Worm (Caenorhabditis elegans) whole organism, L3 larva: Measurements from ENCODE around the gene F29A7.3.

Experiments used
- R02D3.7 ChIP-seq: fragments of 150-350 bp; optimal IDR thresholded peaks from 2 replicates; lab custom pipeline; 2014; ENCODE audit warnings: missing biosample characterization, missing genetic modification characterization
- ZK546.5 ChIP-seq: sonication (generic microtip); optimal IDR thresholded peaks from 2 replicates; lab custom pipeline; 2017; ENCODE audit warnings: missing biosample characterization, missing genetic modification characterization
- ama-1 ChIP-seq: fragments of 150-350 bp; optimal IDR thresholded peaks from 2 replicates; lab custom pipeline; 2018
- ceh-82 ChIP-seq: fragments of 150-350 bp; optimal IDR thresholded peaks from 2 replicates; lab custom pipeline; 2014; ENCODE audit warnings: missing biosample characterization, missing genetic modification characterization
- ceh-9 ChIP-seq: sonication (generic microtip); optimal IDR thresholded peaks from 2 replicates; lab custom pipeline; 2018; ENCODE audit warnings: missing biosample characterization, missing genetic modification characterization
- daf-12 ChIP-seq: fragments of 150-350 bp; optimal IDR thresholded peaks from 2 replicates; lab custom pipeline; 2014; ENCODE audit warnings: missing biosample characterization, missing genetic modification reagents, missing genetic modification characterization
- egl-27 ChIP-seq: sonication (generic microtip); optimal IDR thresholded peaks from 4 replicates; lab custom pipeline; 2017; ENCODE audit warnings: missing biosample characterization, missing genetic modification reagents, missing genetic modification characterization
- egl-5 ChIP-seq: fragments of 150-350 bp; optimal IDR thresholded peaks from 2 replicates; lab custom pipeline; 2017; ENCODE audit warnings: missing biosample characterization, missing genetic modification reagents, missing genetic modification characterization, inconsistent platforms
- elt-1 ChIP-seq: fragments of 150-350 bp; optimal IDR thresholded peaks from 2 replicates; lab custom pipeline; 2014; ENCODE audit warnings: missing biosample characterization, missing genetic modification characterization
- fkh-10 ChIP-seq: sonication (generic microtip); optimal IDR thresholded peaks from 2 replicates; lab custom pipeline; 2017; ENCODE audit warnings: missing biosample characterization, missing genetic modification reagents, missing genetic modification characterization
- fkh-2 ChIP-seq: fragments of 150-350 bp; optimal IDR thresholded peaks from 2 replicates; lab custom pipeline; 2014; ENCODE audit warnings: missing biosample characterization, missing genetic modification reagents, missing genetic modification characterization
- fos-1 ChIP-seq: fragments of 150-350 bp; optimal IDR thresholded peaks from 2 replicates; lab custom pipeline; 2014; ENCODE audit warnings: missing biosample characterization, missing genetic modification characterization
- lin-15B ChIP-seq: fragments of 150-350 bp; optimal IDR thresholded peaks from 2 replicates; lab custom pipeline; 2014; ENCODE audit warnings: missing biosample characterization, missing genetic modification characterization
- lin-39 ChIP-seq: fragments of 150-350 bp; optimal IDR thresholded peaks from 2 replicates; lab custom pipeline; 2018; ENCODE audit warnings: missing biosample characterization, missing genetic modification reagents, missing genetic modification characterization
- lsy-12 ChIP-seq: sonication (generic microtip); optimal IDR thresholded peaks from 2 replicates; lab custom pipeline; 2016; ENCODE audit warnings: mild to moderate bottlenecking, missing genetic modification characterization, missing compliant biosample characterization
- mdl-1 ChIP-seq: fragments of 150-350 bp; optimal IDR thresholded peaks from 2 replicates; lab custom pipeline; 2014; ENCODE audit warnings: missing biosample characterization, missing genetic modification characterization
- mml-1 ChIP-seq: fragments of 150-350 bp; sonication (generic microtip); optimal IDR thresholded peaks from 3 replicates; lab custom pipeline; 2014; ENCODE audit warnings: missing biosample characterization, missing genetic modification characterization
- nfya-1 ChIP-seq: sonication (generic microtip); optimal IDR thresholded peaks from 2 replicates; lab custom pipeline; 2017; ENCODE audit warnings: missing genetic modification characterization, mild to moderate bottlenecking, missing compliant biosample characterization, antibody characterized with exemption, moderate library complexity; ENCODE audit not compliant: insufficient read depth
- nhr-11 ChIP-seq: fragments of 150-350 bp; optimal IDR thresholded peaks from 2 replicates; lab custom pipeline; 2014; ENCODE audit warnings: missing biosample characterization, missing genetic modification characterization
- nhr-12 ChIP-seq: fragments of 150-350 bp; optimal IDR thresholded peaks from 2 replicates; lab custom pipeline; 2014; ENCODE audit warnings: missing biosample characterization, missing genetic modification characterization
- nhr-25 ChIP-seq: sonication (generic microtip); optimal IDR thresholded peaks from 2 replicates; lab custom pipeline; 2017; ENCODE audit warnings: missing biosample characterization, missing genetic modification characterization
- nhr-67 ChIP-seq: fragments of 150-350 bp; optimal IDR thresholded peaks from 2 replicates; lab custom pipeline; 2014; ENCODE audit warnings: missing biosample characterization, missing genetic modification characterization
- nhr-76 ChIP-seq: fragments of 150-350 bp; sonication (generic microtip); optimal IDR thresholded peaks from 5 replicates; lab custom pipeline; 2014; ENCODE audit warnings: missing biosample characterization, missing genetic modification characterization
- pha-4 ChIP-seq: fragments of 150-350 bp; optimal IDR thresholded peaks from 2 replicates; lab custom pipeline; 2014; ENCODE audit warnings: missing biosample characterization, missing genetic modification reagents, missing genetic modification characterization
- sea-2 ChIP-seq: fragments of 150-350 bp; sonication (generic microtip); optimal IDR thresholded peaks from 4 replicates; lab custom pipeline; 2014; ENCODE audit warnings: missing biosample characterization, missing genetic modification reagents, missing genetic modification characterization
- skn-1 ChIP-seq: fragments of 150-350 bp; optimal IDR thresholded peaks from 2 replicates; lab custom pipeline; 2014; ENCODE audit warnings: missing biosample characterization, missing genetic modification characterization
- snpc-4 ChIP-seq: fragments of 150-350 bp; optimal IDR thresholded peaks from 2 replicates; lab custom pipeline; 2014; ENCODE audit warnings: missing biosample characterization, missing genetic modification characterization
- tbx-2 ChIP-seq: sonication (generic microtip); optimal IDR thresholded peaks from 2 replicates; lab custom pipeline; 2016; ENCODE audit warnings: mild to moderate bottlenecking, missing genetic modification characterization, missing compliant biosample characterization
- unc-39 ChIP-seq: sonication (generic microtip); optimal IDR thresholded peaks from 4 replicates; lab custom pipeline; 2017; ENCODE audit warnings: missing biosample characterization, missing genetic modification characterization
- unc-62 ChIP-seq: fragments of 150-350 bp; sonication (generic microtip); optimal IDR thresholded peaks from 4 replicates; lab custom pipeline; 2014; ENCODE audit warnings: missing biosample characterization, missing genetic modification reagents, missing genetic modification characterization
- zag-1 ChIP-seq: fragments of 150-350 bp; optimal IDR thresholded peaks from 2 replicates; lab custom pipeline; 2014; ENCODE audit warnings: missing biosample characterization, missing genetic modification characterization
- ztf-11 ChIP-seq: fragments of 150-350 bp; optimal IDR thresholded peaks from 2 replicates; lab custom pipeline; 2014; ENCODE audit warnings: missing biosample characterization, missing genetic modification characterization

F29A7.3 gene

DNA sequence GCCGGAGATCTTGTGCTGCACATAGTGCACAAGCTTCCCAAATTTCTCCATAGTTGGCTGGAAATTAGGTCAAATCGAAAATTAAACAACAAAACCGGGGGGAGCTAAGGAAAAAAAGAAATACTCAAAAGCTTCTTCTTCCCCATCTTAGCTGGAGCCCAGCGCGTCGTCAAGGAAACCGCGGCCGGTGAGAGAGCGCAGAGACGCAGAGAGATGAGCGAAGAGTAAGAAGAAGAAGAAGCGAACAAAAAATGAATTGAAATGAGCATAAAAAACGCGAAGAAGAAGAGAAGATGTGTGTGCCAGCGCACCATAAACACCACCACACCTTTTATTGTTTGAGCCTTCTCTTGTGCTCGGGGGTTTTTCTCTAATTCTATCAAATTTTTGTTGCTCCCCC, 17.9 kb upstream of the F29A7.3 start, which contains the start of gene wdr-31:
TSS of gene wdr-31 (minus strand) at position 101 of the 400 bp plus-strand sequence.
- TF ChIP-seq unc-39 (tag; lab: Kevin White, UChicago) (no peak), mdl-1 (no peak), fos-1 (tag; lab: Kevin White, UChicago) (no peak), ZK546.5 (tag; lab: Kevin White, UChicago) (no peak), pha-4 (tag; lab: Kevin White, UChicago) (no peak)

DNA sequence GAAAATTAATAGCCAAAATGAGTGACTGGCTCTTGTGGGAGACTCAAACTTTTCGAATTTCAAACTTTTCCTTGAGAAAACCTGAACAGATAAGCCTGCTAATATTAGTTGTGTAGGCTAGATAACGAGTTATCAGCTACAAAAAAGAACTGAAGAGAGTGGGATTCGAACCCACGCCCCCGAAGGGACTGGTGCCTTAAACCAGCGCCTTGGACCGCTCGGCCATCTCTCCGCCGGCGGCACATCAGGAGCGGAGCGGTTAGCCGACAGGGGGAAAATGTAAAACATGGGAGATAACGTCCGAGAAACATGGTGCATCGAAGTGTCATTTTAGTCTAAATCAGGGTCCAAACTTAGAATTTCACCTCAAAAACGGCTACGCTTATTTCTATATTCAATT, 17.5 kb upstream of the F29A7.3 start:
- TF ChIP-seq ceh-82: no peak
- TF ChIP-seq nhr-11 (tag; lab: Kevin White, UChicago): no peak
- TF ChIP-seq nhr-76 (tag; lab: Kevin White, UChicago): no peak
- TF ChIP-seq nhr-12 (tag; lab: Kevin White, UChicago): no peak
- no peak for TF ChIP-seq zag-1 (tag; lab: Kevin White, UChicago)
- no peak for TF ChIP-seq fkh-2
- no peak for TF ChIP-seq nhr-25 (tag; lab: Kevin White, UChicago)
- no peak for TF ChIP-seq egl-27 (tag; lab: Kevin White, UChicago)
- TF ChIP-seq elt-1: no peak
- TF ChIP-seq fos-1 (tag; lab: Kevin White, UChicago): no peak
- TF ChIP-seq lin-15B (tag; lab: Kevin White, UChicago): no peak
- TF ChIP-seq mml-1 (tag; lab: Kevin White, UChicago): no peak
- no peak for TF ChIP-seq skn-1 (tag; lab: Kevin White, UChicago)
- TF ChIP-seq tbx-2 (tag; lab: Kevin White, UChicago): no peak
- no peak for TF ChIP-seq egl-5 (tag; lab: Kevin White, UChicago)

- TF ChIP-seq unc-62 (GFP tag; lab: Kevin White, UChicago) (no peak), ama-1 (no peak), sea-2 (GFP tag; lab: Kevin White, UChicago) (no peak), fos-1 (tag; lab: Kevin White, UChicago) (no peak), lin-15B (tag; lab: Kevin White, UChicago) (no peak), ZK546.5 (tag; lab: Kevin White, UChicago) (no peak), pha-4 (tag; lab: Kevin White, UChicago) (no peak), elt-1 (no peak), ceh-9 (no peak), lin-39 (no peak), mdl-1 (no peak), nfya-1 (tag; lab: Kevin White, UChicago) (no peak), daf-12 (no peak), nhr-12 (tag; lab: Kevin White, UChicago) (no peak)
- TF ChIP-seq, all 47 proteins: peak for 0
Observed at ce11 chrII:2736156-2736728, 16.9 kb upstream of the F29A7.3 start, which contains the start of gene T05A8.8. T05A8.8 (plus strand) TSS chrII:2736678.

- TF ChIP-seq egl-27 (tag; lab: Kevin White, UChicago) (no peak), fkh-10 (GFP tag; lab: Kevin White, UChicago) (no peak), skn-1 (tag; lab: Kevin White, UChicago) (no peak), nhr-76 (tag; lab: Kevin White, UChicago) (no peak), nhr-12 (tag; lab: Kevin White, UChicago) (no peak)
Observed at ce11 chrII:2736938-2737337, 16.2 kb upstream of the F29A7.3 start.

ce11 chrII:2739619-2740018, 13.5 kb upstream of the F29A7.3 start, which contains the start of gene T05A8.6:
T05A8.6 (minus strand) TSS chrII:2739719.
- no peak for TF ChIP-seq ZK546.5 (tag; lab: Kevin White, UChicago)
- TF ChIP-seq nhr-67: no peak
- TF ChIP-seq mml-1 (tag; lab: Kevin White, UChicago): no peak
- TF ChIP-seq lsy-12 (tag; lab: Kevin White, UChicago): no peak
- no peak for TF ChIP-seq zag-1 (tag; lab: Kevin White, UChicago)
- no peak for TF ChIP-seq pha-4 (tag; lab: Kevin White, UChicago)
- no peak for TF ChIP-seq ceh-82
- TF ChIP-seq egl-27 (tag; lab: Kevin White, UChicago): no peak
- no peak for TF ChIP-seq snpc-4 (tag; lab: Kevin White, UChicago)
- TF ChIP-seq sea-2 (GFP tag; lab: Kevin White, UChicago): no peak
- TF ChIP-seq skn-1 (tag; lab: Kevin White, UChicago): no peak
- TF ChIP-seq ztf-11 (tag; lab: Kevin White, UChicago): no peak
- no peak for TF ChIP-seq R02D3.7
